Fruit fly (Drosophila melanogaster): ENCODE measurements around the gene CG3457.

- TF ChIP-seq Crg-1 (GFP tag; optimal IDR thresholded peaks at IDR 0.05) (no peak), ovo (GFP tag; optimal IDR thresholded peaks at IDR 0.05) (no peak), cnc (optimal IDR thresholded peaks at IDR 0.05) (no peak), CG1620 (GFP tag; optimal IDR thresholded peaks at IDR 0.05) (no peak), Mnt (GFP tag; optimal IDR thresholded peaks at IDR 0.05) (peak; percentile 99), cic (GFP tag; optimal IDR thresholded peaks at IDR 0.05) (peak; percentile 13), tj (GFP tag; optimal IDR thresholded peaks at IDR 0.05) (peak; percentile 10), pad (GFP tag; optimal IDR thresholded peaks at IDR 0.05) (no peak), CG5204 (GFP tag; optimal IDR thresholded peaks at IDR 0.05) (no peak), CG7045 (GFP tag; optimal IDR thresholded peaks at IDR 0.05) (no peak), toe (GFP tag; optimal IDR thresholded peaks at IDR 0.05) (no peak)
These were observed 3.1 kb upstream of the CG3457 start, which contains the start of the genes Nmd3 and CG17776 for dm6 chrX:2184563-2184962.

Data from whole organism, adult.